Worm (Caenorhabditis elegans): Measurements from ENCODE around the gene twk-40.
A peak's percentile ranks its signal among the peaks of the same experiment; 100 is the strongest.

The twk-40 gene

ce11 chrIII:13530017-13530416 lies 37.7 kb upstream of the twk-40 start (continued):
- TF ChIP-seq lin-54 (GFP tag; optimal IDR thresholded peaks at IDR 0.05) (peak; percentile 63), F23B12.7 (tag; optimal IDR thresholded peaks at IDR 0.05; ENCODE audit: insufficient read depth) (peak; percentile 6), ceh-27 (GFP tag; optimal IDR thresholded peaks at IDR 0.05) (peak; percentile 40), lir-1 (GFP tag; conservative IDR thresholded peaks at IDR 0.05) (no peak), F33H1.4 (GFP tag; IDR thresholded peaks at IDR 0.05) (peak; percentile 64), B0019.2 (GFP tag; conservative IDR thresholded peaks at IDR 0.05) (no peak), ceh-91 (GFP tag; IDR thresholded peaks at IDR 0.05) (peak; percentile 84), bed-1 (GFP tag; IDR thresholded peaks at IDR 0.05) (no peak), madf-8 (GFP tag; conservative IDR thresholded peaks at IDR 0.05) (peak; percentile 83), B0336.3 (GFP tag; IDR thresholded peaks at IDR 0.05) (0 out of 2 replicates have a peak, but pooled peaks have one; percentile 42), somi-1 (GFP tag; optimal IDR thresholded peaks at IDR 0.05) (no peak), tlf-1 (GFP tag; optimal IDR thresholded peaks at IDR 0.05) (peak; percentile 40), F22D6.2 (tag; optimal IDR thresholded peaks at IDR 0.05) (no peak), unc-130 (GFP tag; optimal IDR thresholded peaks at IDR 0.05) (no peak), nfya-1 (tag; optimal IDR thresholded peaks at IDR 0.05; ENCODE audit: borderline replicate concordance, insufficient read depth) (no peak), snpc-1.1 (tag; optimal IDR thresholded peaks at IDR 0.05; ENCODE audit: insufficient read depth) (no peak), mcd-1 (GFP tag; IDR thresholded peaks at IDR 0.05) (peak; percentile 95), madf-3 (GFP tag; IDR thresholded peaks at IDR 0.05) (0 out of 2 replicates have a peak, but pooled peaks have one; percentile 25), hmg-1.2 (GFP tag; IDR thresholded peaks at IDR 0.05) (peak; percentile 97), ceh-100 (GFP tag; IDR thresholded peaks at IDR 0.05) (peak; percentile 21; the same call in 1 of the 2 replicates), madf-6 (GFP tag; IDR thresholded peaks at IDR 0.05) (peak; percentile 93), tbp1 (GFP tag; optimal IDR thresholded peaks at IDR 0.05) (peak; percentile 45)

- TF ChIP-seq let-607 (tag; optimal IDR thresholded peaks at IDR 0.05), result peak; percentile 87 to 94
- no peak for TF ChIP-seq atf-7 (tag; optimal IDR thresholded peaks at IDR 0.05)
- TF ChIP-seq dox-1 (GFP tag; IDR thresholded peaks at IDR 0.05), result peak; percentile 20; the same call in 1 of the 2 replicates
- 0 out of 2 replicates have a peak, but pooled peaks have one; percentile 12 for TF ChIP-seq hmg-1.2 (GFP tag; IDR thresholded peaks at IDR 0.05)
- no peak for TF ChIP-seq ztf-6 (GFP tag; IDR thresholded peaks at IDR 0.05)
- TF ChIP-seq zfh-2 (GFP tag; conservative IDR thresholded peaks at IDR 0.05), result no peak
- peak; percentile 16 for TF ChIP-seq tbp1 (GFP tag; optimal IDR thresholded peaks at IDR 0.05)
- TF ChIP-seq tbx-9 (tag; optimal IDR thresholded peaks at IDR 0.05; ENCODE audit: borderline replicate concordance), result no peak
- peak; percentile 17 for TF ChIP-seq unc-62 (GFP tag; optimal IDR thresholded peaks at IDR 0.05)
- no peak for TF ChIP-seq T26A5.8 (tag; optimal IDR thresholded peaks at IDR 0.05)
- peak; percentile 39; the same call in 1 of the 2 replicates for TF ChIP-seq Y95B8A.8 (GFP tag; IDR thresholded peaks at IDR 0.05)
- TF ChIP-seq nfyb-1 (GFP tag; IDR thresholded peaks at IDR 0.05), result no peak
- TF ChIP-seq snpc-4 (GFP tag; optimal IDR thresholded peaks at IDR 0.05), result no peak
- TF ChIP-seq snpc-4 (tag; optimal IDR thresholded peaks at IDR 0.05), result no peak
- TF ChIP-seq ekl-4 (GFP tag; IDR thresholded peaks at IDR 0.05), result no peak
- no peak for TF ChIP-seq dpl-1 (GFP tag; optimal IDR thresholded peaks at IDR 0.05)
- TF ChIP-seq ets-4 (GFP tag; optimal IDR thresholded peaks at IDR 0.05), result no peak
- TF ChIP-seq attf-5 (GFP tag; optimal IDR thresholded peaks at IDR 0.05), result peak; percentile 11
- peak; percentile 36 for TF ChIP-seq pha-4 (tag; optimal IDR thresholded peaks at IDR 0.05)
- no peak for TF ChIP-seq F37B4.10 (GFP tag; IDR thresholded peaks at IDR 0.05)
- no peak for TF ChIP-seq cebp-1 (GFP tag; IDR thresholded peaks at IDR 0.05)
- peak; percentile 33 for TF ChIP-seq cebp-1 (tag; optimal IDR thresholded peaks at IDR 0.05)
- no peak for TF ChIP-seq snpc-3.4 (tag; optimal IDR thresholded peaks at IDR 0.05)
- TF ChIP-seq nhr-80 (tag; optimal IDR thresholded peaks at IDR 0.05), result peak; percentile 92
- TF ChIP-seq dpff-1 (tag; optimal IDR thresholded peaks at IDR 0.05), result no peak
- no peak for TF ChIP-seq nhr-27 (tag; optimal IDR thresholded peaks at IDR 0.05)
Observed at ce11 chrIII:13528513-13529249, 36.4 kb upstream of the twk-40 start.
